Worm (Caenorhabditis elegans): ENCODE measurements around the gene eff-1.

The eff-1 gene

DNA sequence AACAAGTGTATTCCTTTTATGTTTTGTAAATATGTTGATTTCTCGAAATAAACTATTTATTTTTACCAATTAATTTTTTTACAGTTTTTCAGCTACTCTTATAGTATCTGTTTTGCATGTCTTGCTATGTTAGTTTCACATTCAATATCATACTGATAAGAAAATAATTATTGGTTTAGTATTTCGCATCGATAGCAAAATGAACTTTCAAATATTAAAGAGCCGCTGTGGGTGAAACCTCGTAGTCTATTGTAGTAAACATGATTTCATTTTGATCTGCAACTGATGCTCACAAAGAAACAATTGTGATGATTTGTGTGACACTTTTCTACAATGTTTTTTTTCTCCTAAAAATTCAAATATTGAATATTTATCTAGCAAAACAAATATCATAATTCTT lies 45.7 kb downstream of the eff-1 start:
- no peak for TF ChIP-seq jun-1 (tag; optimal IDR thresholded peaks at IDR 0.05)
- TF ChIP-seq fkh-10 (GFP tag; optimal IDR thresholded peaks at IDR 0.05), result no peak
- no peak for TF ChIP-seq snpc-4 (tag; optimal IDR thresholded peaks at IDR 0.05)
- TF ChIP-seq swsn-7 (tag; optimal IDR thresholded peaks at IDR 0.05), result no peak
- no peak for TF ChIP-seq dsc-1 (tag; optimal IDR thresholded peaks at IDR 0.05)
- TF ChIP-seq nhr-47 (tag; optimal IDR thresholded peaks at IDR 0.05), result no peak
- no peak for TF ChIP-seq lin-14 (GFP tag; optimal IDR thresholded peaks at IDR 0.05)
- no peak for TF ChIP-seq ces-1 (GFP tag; optimal IDR thresholded peaks at IDR 0.05)
- no peak for TF ChIP-seq fos-1 (tag; optimal IDR thresholded peaks at IDR 0.05)
- no peak for TF ChIP-seq ztf-4 (tag; optimal IDR thresholded peaks at IDR 0.05)
- TF ChIP-seq tlp-1 (tag; optimal IDR thresholded peaks at IDR 0.05), result no peak
- no peak for TF ChIP-seq mab-9 (GFP tag; IDR thresholded peaks at IDR 0.05)
- TF ChIP-seq unc-130 (tag; optimal IDR thresholded peaks at IDR 0.05), result no peak
- TF ChIP-seq nhr-237 (tag; optimal IDR thresholded peaks at IDR 0.05), result no peak

DNA sequence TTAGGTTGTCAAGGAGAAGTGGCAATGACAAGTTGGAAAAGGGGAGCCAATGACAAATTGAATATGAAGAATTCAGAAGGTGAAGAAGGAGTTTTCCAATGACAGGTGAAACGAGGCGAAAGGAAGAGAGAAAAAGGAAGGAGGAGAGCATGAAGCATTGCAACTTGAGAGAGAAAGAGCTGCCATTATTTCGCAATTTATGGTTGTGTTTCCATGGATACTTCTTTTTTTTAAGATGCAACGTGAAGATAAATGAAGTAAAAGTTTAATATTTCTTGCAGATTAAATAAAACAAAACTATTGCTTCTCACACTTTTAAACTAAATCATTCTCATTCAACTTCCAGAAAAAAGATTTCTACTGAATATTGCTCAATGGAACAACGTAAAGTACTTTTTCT lies 47.7 kb downstream of the eff-1 start, which contains the start of gene F49E12.8:
Gene F49E12.8 (minus strand): TSS at position 101 of the 400 bp plus-strand sequence.
- TF ChIP-seq fkh-8 (tag; optimal IDR thresholded peaks at IDR 0.05) (peak; percentile 59), elt-2 (tag; optimal IDR thresholded peaks at IDR 0.05) (no peak), nhr-71 (tag; optimal IDR thresholded peaks at IDR 0.05) (peak; percentile 13), zag-1 (tag; optimal IDR thresholded peaks at IDR 0.05) (no peak), mep-1 (tag; optimal IDR thresholded peaks at IDR 0.05) (no peak), sptf-1 (tag; optimal IDR thresholded peaks at IDR 0.05) (no peak), nhr-47 (tag; optimal IDR thresholded peaks at IDR 0.05) (no peak), dsc-1 (tag; optimal IDR thresholded peaks at IDR 0.05) (no peak), vab-15 (tag; optimal IDR thresholded peaks at IDR 0.05) (no peak), unc-62 (GFP tag; optimal IDR thresholded peaks at IDR 0.05) (no peak), lin-15B (tag; optimal IDR thresholded peaks at IDR 0.05) (no peak)

DNA sequence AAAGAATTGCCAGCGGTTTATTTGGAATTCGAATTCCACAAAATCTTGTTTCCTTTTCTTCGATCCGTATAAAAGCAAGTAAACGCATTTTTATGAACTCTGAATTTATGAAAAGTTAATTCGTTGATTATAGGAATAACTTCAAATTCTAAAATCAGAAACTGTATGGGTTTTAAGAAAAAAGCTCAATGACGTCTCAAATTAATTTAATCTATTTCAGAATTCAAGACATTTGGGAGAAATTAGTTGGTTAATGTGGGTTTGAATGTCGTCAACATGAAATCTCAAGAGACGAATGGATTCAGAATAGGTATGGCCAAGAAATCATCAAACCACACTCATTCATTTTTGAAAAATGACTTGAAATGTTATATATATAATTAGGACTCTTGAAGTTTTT lies 49.6 kb downstream of the eff-1 start, which contains the start of gene F49E12.7:
Gene F49E12.7 (minus strand): TSS at position 101 of the 400 bp plus-strand sequence.
- TF ChIP-seq lin-39 (tag; optimal IDR thresholded peaks at IDR 0.05) (no peak), ceh-8 (GFP tag; optimal IDR thresholded peaks at IDR 0.05) (peak; percentile 47)

DNA sequence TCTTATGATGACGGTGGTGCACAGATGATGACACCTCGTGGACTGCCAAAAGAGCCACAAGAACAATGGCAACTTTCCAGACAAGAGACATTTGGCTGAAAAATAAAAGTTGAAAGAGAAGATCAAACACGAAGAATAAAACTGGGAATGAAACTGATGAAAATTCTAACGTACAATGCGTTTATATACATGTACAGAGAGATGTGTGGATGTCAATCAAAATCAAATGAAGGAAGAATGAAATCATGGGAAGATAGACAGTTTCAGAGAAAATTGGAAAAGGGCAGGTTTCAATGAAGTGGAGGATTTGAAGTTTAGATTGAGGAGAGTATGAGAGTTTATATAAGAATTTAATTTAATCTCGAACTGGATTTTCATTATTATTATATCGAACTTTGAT lies 52.6 kb downstream of the eff-1 start, which contains the start of gene dod-23:
Gene dod-23 (minus strand): TSS at position 101 of the 400 bp plus-strand sequence.
- TF ChIP-seq hlh-17 (GFP tag; optimal IDR thresholded peaks at IDR 0.05; ENCODE audit: borderline replicate concordance) (no peak), F16B12.6 (tag; optimal IDR thresholded peaks at IDR 0.05) (no peak), nhr-76 (tag; optimal IDR thresholded peaks at IDR 0.05) (no peak), egl-13 (tag; optimal IDR thresholded peaks at IDR 0.05) (no peak), sptf-1 (tag; optimal IDR thresholded peaks at IDR 0.05) (no peak), unc-62 (GFP tag; optimal IDR thresholded peaks at IDR 0.05) (no peak), snu-23 (GFP tag; optimal IDR thresholded peaks at IDR 0.05) (no peak), nhr-11 (tag; optimal IDR thresholded peaks at IDR 0.05) (no peak), egl-27 (tag; optimal IDR thresholded peaks at IDR 0.05) (no peak), sox-4 (tag; optimal IDR thresholded peaks at IDR 0.05) (no peak), nhr-12 (tag; optimal IDR thresholded peaks at IDR 0.05) (no peak), fkh-10 (GFP tag; optimal IDR thresholded peaks at IDR 0.05) (no peak)

DNA sequence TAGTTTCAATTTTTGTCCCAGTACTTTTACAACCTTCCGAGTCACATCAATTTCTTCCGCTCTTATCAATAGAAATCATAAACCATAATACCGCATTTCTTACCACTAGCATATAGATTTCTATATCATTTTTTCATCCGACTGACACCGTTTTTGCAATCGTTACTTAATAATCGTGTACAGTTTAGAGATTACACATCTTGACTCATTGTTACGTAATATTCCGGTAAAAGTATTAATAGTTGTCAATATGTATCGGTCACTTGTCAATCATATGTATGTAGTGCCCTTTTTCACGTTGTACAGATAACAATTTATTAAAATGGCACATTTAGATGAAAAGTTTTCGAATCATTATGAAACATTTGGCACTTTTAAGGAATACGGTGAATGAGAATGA lies 53.5 kb downstream of the eff-1 start:
- TF ChIP-seq dpl-1 (GFP tag; optimal IDR thresholded peaks at IDR 0.05) (no peak), isw-1 (GFP tag; IDR thresholded peaks at IDR 0.05) (no peak), elt-2 (tag; optimal IDR thresholded peaks at IDR 0.05) (peak; percentile 77), jun-1 (tag; optimal IDR thresholded peaks at IDR 0.05) (peak; percentile 48)

All from whole organism, L1 larva.